Fruit fly (Drosophila melanogaster) whole organism, prepupa: ENCODE results near the gene put.

Source experiments
- CG10631 ChIP-seq: fragments of 200-800 bp; sonication (Bioruptor generic); optimal IDR thresholded peaks from 2 replicates; lab custom pipeline; 2016; ENCODE audit warnings: missing biosample characterization, missing genetic modification characterization
- CG10669 ChIP-seq: fragments of 200-800 bp; sonication (Bioruptor generic); optimal IDR thresholded peaks from 3 replicates; lab custom pipeline; 2018; ENCODE audit warnings: missing biosample characterization, mild to moderate bottlenecking, missing genetic modification characterization, moderate library complexity
- CG11294 ChIP-seq: fragments of 200-800 bp; sonication (Bioruptor generic); IDR thresholded peaks from 2 replicates; pipeline ENCODE4 v1.3.6; 2022; ENCODE audit warnings: missing biosample characterization, missing genetic modification characterization
- CG11762 ChIP-seq: fragments of 200-800 bp; sonication (Bioruptor generic); optimal IDR thresholded peaks from 3 replicates; lab custom pipeline; 2016; ENCODE audit warnings: missing biosample characterization, missing genetic modification characterization; ENCODE audit not compliant: insufficient read depth
- CG11902 ChIP-seq: fragments of 200-800 bp; sonication (Bioruptor generic); optimal IDR thresholded peaks from 3 replicates; lab custom pipeline; 2016; ENCODE audit warnings: missing biosample characterization, missing genetic modification characterization
- CG15336 ChIP-seq: fragments of 200-800 bp; sonication (Bioruptor generic); IDR thresholded peaks from 2 replicates; pipeline ENCODE4 v1.3.6; 2022; ENCODE audit warnings: missing biosample characterization, missing genetic modification characterization
- CG1621 ChIP-seq: fragments of 200-800 bp; sonication (Bioruptor generic); optimal IDR thresholded peaks from 3 replicates; lab custom pipeline; 2018; ENCODE audit warnings: missing biosample characterization, mild to moderate bottlenecking, missing genetic modification characterization
- CG16779 ChIP-seq: fragments of 200-800 bp; sonication (Bioruptor generic); optimal IDR thresholded peaks from 3 replicates; lab custom pipeline; 2017; ENCODE audit warnings: missing biosample characterization, mild to moderate bottlenecking, missing genetic modification characterization
- CG31627 ChIP-seq: fragments of 200-800 bp; sonication (Bioruptor generic); optimal IDR thresholded peaks from 3 replicates; lab custom pipeline; 2016; ENCODE audit warnings: missing biosample characterization, missing genetic modification characterization
- CG32006 ChIP-seq: fragments of 200-800 bp; sonication (Bioruptor generic); optimal IDR thresholded peaks from 3 replicates; lab custom pipeline; 2017; ENCODE audit warnings: missing biosample characterization, mild to moderate bottlenecking, missing genetic modification characterization
- CG34406 ChIP-seq: fragments of 200-800 bp; sonication (Bioruptor generic); optimal IDR thresholded peaks from 3 replicates; lab custom pipeline; 2016; ENCODE audit warnings: missing biosample characterization, missing genetic modification characterization
- CG4318 ChIP-seq: fragments of 200-800 bp; sonication (Bioruptor generic); optimal IDR thresholded peaks from 3 replicates; lab custom pipeline; 2017; ENCODE audit warnings: missing biosample characterization, mild to moderate bottlenecking, missing genetic modification characterization
- CG6163 ChIP-seq: fragments of 200-800 bp; sonication (Bioruptor generic); IDR thresholded peaks from 3 replicates; pipeline ENCODE4 v1.3.6; 2022; ENCODE audit warnings: missing biosample characterization, missing genetic modification characterization
- CG6276 ChIP-seq: fragments of 200-800 bp; sonication (Bioruptor generic); optimal IDR thresholded peaks from 2 replicates; lab custom pipeline; 2017; ENCODE audit warnings: missing biosample characterization, mild to moderate bottlenecking, missing genetic modification characterization
- CG6792 ChIP-seq: fragments of 200-800 bp; sonication (Bioruptor generic); optimal IDR thresholded peaks from 3 replicates; lab custom pipeline; 2016; ENCODE audit warnings: missing biosample characterization, missing genetic modification characterization
- CG6808 ChIP-seq: fragments of 200-800 bp; sonication (Bioruptor generic); optimal IDR thresholded peaks from 3 replicates; lab custom pipeline; 2017; ENCODE audit warnings: missing biosample characterization, missing genetic modification characterization, mild to moderate bottlenecking, moderate library complexity, missing genetic modification reagents
- CG6854 ChIP-seq: fragments of 200-800 bp; sonication (Bioruptor generic); optimal IDR thresholded peaks from 2 replicates; lab custom pipeline; 2017; ENCODE audit warnings: missing biosample characterization, mild to moderate bottlenecking, missing genetic modification characterization
- CG7368 ChIP-seq: fragments of 200-800 bp; sonication (Bioruptor generic); optimal IDR thresholded peaks from 3 replicates; lab custom pipeline; 2016; ENCODE audit warnings: missing biosample characterization, missing genetic modification characterization
- CG8119 ChIP-seq: fragments of 200-800 bp; sonication (Bioruptor generic); IDR thresholded peaks from 3 replicates; pipeline ENCODE4 v1.3.6; 2022; ENCODE audit warnings: missing biosample characterization, missing genetic modification characterization
- CG8632 ChIP-seq: fragments of 200-800 bp; sonication (Bioruptor generic); optimal IDR thresholded peaks from 3 replicates; lab custom pipeline; 2016; ENCODE audit warnings: missing biosample characterization, missing genetic modification characterization
- CG9139 ChIP-seq: fragments of 200-800 bp; sonication (Bioruptor generic); optimal IDR thresholded peaks from 3 replicates; lab custom pipeline; 2017; ENCODE audit warnings: missing biosample characterization, mild to moderate bottlenecking, missing genetic modification characterization
- Eip75B ChIP-seq: fragments of 200-800 bp; sonication (Bioruptor generic); optimal IDR thresholded peaks from 3 replicates; lab custom pipeline; 2016; ENCODE audit warnings: missing biosample characterization, missing genetic modification characterization
- Eip93F ChIP-seq: fragments of 200-800 bp; sonication (Bioruptor generic); optimal IDR thresholded peaks from 2 replicates; lab custom pipeline; 2016; ENCODE audit warnings: missing biosample characterization, mild to moderate bottlenecking, missing genetic modification characterization
- Ets21C ChIP-seq: fragments of 200-800 bp; sonication (Bioruptor generic); optimal IDR thresholded peaks from 3 replicates; lab custom pipeline; 2016; ENCODE audit warnings: missing biosample characterization, missing genetic modification characterization
- Ets96B ChIP-seq: fragments of 200-800 bp; optimal IDR thresholded peaks from 2 replicates; lab custom pipeline; 2019; ENCODE audit warnings: missing biosample characterization, mild to moderate bottlenecking, missing genetic modification characterization, moderate library complexity
- Gug ChIP-seq: fragments of 200-800 bp; sonication (Bioruptor generic); IDR thresholded peaks from 2 replicates; pipeline ENCODE4 v1.3.6; 2022; ENCODE audit warnings: missing biosample characterization, missing genetic modification characterization
- Hr38 ChIP-seq: sonication (Bioruptor generic); optimal IDR thresholded peaks from 2 replicates; lab custom pipeline; 2016; ENCODE audit warnings: missing biosample characterization, missing genetic modification characterization
- Hr39 ChIP-seq: fragments of 200-800 bp; sonication (Bioruptor generic); optimal IDR thresholded peaks from 2 replicates; lab custom pipeline; 2016; ENCODE audit warnings: missing biosample characterization, missing genetic modification characterization
- Lpt ChIP-seq: fragments of 200-800 bp; sonication (Bioruptor generic); optimal IDR thresholded peaks from 3 replicates; lab custom pipeline; 2016; ENCODE audit warnings: missing biosample characterization, missing genetic modification characterization
- OdsH ChIP-seq: fragments of 200-800 bp; sonication (Bioruptor generic); optimal IDR thresholded peaks from 3 replicates; lab custom pipeline; 2016; ENCODE audit warnings: missing biosample characterization, missing genetic modification characterization
- Sox102F ChIP-seq: fragments of 200-800 bp; sonication (Bioruptor generic); optimal IDR thresholded peaks from 2 replicates; lab custom pipeline; 2016; ENCODE audit warnings: missing biosample characterization, mild to moderate bottlenecking, missing genetic modification characterization
- Sox14 ChIP-seq: fragments of 200-800 bp; sonication (Bioruptor generic); optimal IDR thresholded peaks from 3 replicates; lab custom pipeline; 2016; ENCODE audit warnings: missing biosample characterization, missing genetic modification characterization
- Sox15 ChIP-seq: fragments of 200-800 bp; sonication (Bioruptor generic); optimal IDR thresholded peaks from 3 replicates; lab custom pipeline; 2016; ENCODE audit warnings: missing biosample characterization, missing genetic modification characterization
- cyc ChIP-seq: fragments of 200-800 bp; sonication (Bioruptor generic); optimal IDR thresholded peaks from 3 replicates; lab custom pipeline; 2016; ENCODE audit warnings: missing biosample characterization, missing genetic modification characterization
- dac ChIP-seq: fragments of 200-800 bp; sonication (Bioruptor generic); optimal IDR thresholded peaks from 2 replicates; lab custom pipeline; 2017; ENCODE audit warnings: missing biosample characterization, mild to moderate bottlenecking, missing genetic modification characterization
- eg ChIP-seq: fragments of 200-800 bp; sonication (Bioruptor generic); IDR thresholded peaks from 3 replicates; pipeline ENCODE4 v1.3.6; 2022; ENCODE audit warnings: missing biosample characterization, missing genetic modification characterization
- esn ChIP-seq: fragments of 200-800 bp; sonication (Bioruptor generic); optimal IDR thresholded peaks from 2 replicates; lab custom pipeline; 2016; ENCODE audit warnings: missing biosample characterization, mild to moderate bottlenecking, missing genetic modification characterization, moderate library complexity
- fd59A ChIP-seq: fragments of 200-800 bp; sonication (Bioruptor generic); optimal IDR thresholded peaks from 2 replicates; lab custom pipeline; 2017; ENCODE audit warnings: missing biosample characterization, mild to moderate bottlenecking, missing genetic modification characterization, missing genetic modification reagents
- fd85E ChIP-seq: fragments of 200-800 bp; sonication (Bioruptor generic); optimal IDR thresholded peaks from 3 replicates; lab custom pipeline; 2016; ENCODE audit warnings: missing biosample characterization, missing genetic modification characterization
- fkh ChIP-seq: fragments of 200-800 bp; sonication (Bioruptor generic); optimal IDR thresholded peaks from 3 replicates; lab custom pipeline; 2017; ENCODE audit warnings: missing biosample characterization, mild to moderate bottlenecking, missing genetic modification characterization, moderate library complexity
- lz ChIP-seq: fragments of 200-800 bp; sonication (Bioruptor generic); optimal IDR thresholded peaks from 3 replicates; lab custom pipeline; 2016; ENCODE audit warnings: missing biosample characterization, missing genetic modification characterization
- net ChIP-seq: fragments of 200-800 bp; sonication (Bioruptor generic); optimal IDR thresholded peaks from 3 replicates; lab custom pipeline; 2016; ENCODE audit warnings: missing biosample characterization, missing genetic modification characterization
- pdm3 ChIP-seq: fragments of 200-800 bp; sonication (Bioruptor generic); optimal IDR thresholded peaks from 3 replicates; lab custom pipeline; 2016; ENCODE audit warnings: missing biosample characterization, missing genetic modification characterization
- ss ChIP-seq, 2 experiments: fragments of 200-800 bp; sonication (Bioruptor generic); optimal IDR thresholded peaks; 2 replicates in 1 of 2; 3 replicates in 1 of 2; lab custom pipeline; 2017 to 2018; ENCODE audit warnings: mild to moderate bottlenecking in 2 of 2, missing biosample characterization in 2 of 2, missing genetic modification characterization in 2 of 2, moderate library complexity in 1 of 2
- svp ChIP-seq: fragments of 200-800 bp; sonication (Bioruptor generic); peaks from one replicate; lab custom pipeline; 2016; ENCODE audit warnings: missing biosample characterization, missing genetic modification characterization
- topi ChIP-seq: fragments of 200-800 bp; sonication (Bioruptor generic); optimal IDR thresholded peaks from 3 replicates; lab custom pipeline; 2016; ENCODE audit warnings: missing biosample characterization, missing genetic modification characterization
- vri ChIP-seq: fragments of 200-800 bp; sonication (Bioruptor generic); optimal IDR thresholded peaks from 3 replicates; lab custom pipeline; 2016; ENCODE audit warnings: missing biosample characterization, mild to moderate bottlenecking, missing genetic modification characterization

put gene

dm6 chr3R:14622571-14622970 is 2.9 kb downstream of the put start (continued):
- TF ChIP-seq vri (GFP tag; lab: Kevin White, UChicago) (no peak), CG11762 (no peak), Sox102F (GFP tag; lab: Kevin White, UChicago) (no peak), ss (GFP tag; optimal IDR thresholded peaks at IDR 0.05; lab: Kevin White, UChicago) (peak in 1 of 2 experiments; percentile 41), fd59A (GFP tag; lab: Kevin White, UChicago) (peak; percentile 1), CG11294 (GFP tag; lab: Robert Waterston, UW) (no peak), fd85E (GFP tag; lab: Kevin White, UChicago) (no peak), Ets21C (GFP tag; lab: Kevin White, UChicago) (no peak), Sox14 (GFP tag; lab: Kevin White, UChicago) (no peak), Hr38 (GFP tag; lab: Kevin White, UChicago) (no peak), fkh (GFP tag; lab: Kevin White, UChicago) (no peak), CG10631 (GFP tag; lab: Kevin White, UChicago) (peak; percentile 16), CG10669 (GFP tag; lab: Kevin White, UChicago) (peak; percentile 25), Ets96B (tag; lab: Kevin White, UChicago) (peak; percentile 41), eg (GFP tag; lab: Robert Waterston, UW) (peak; percentile 5; the same call in 1 of the 3 replicates), CG6276 (GFP tag; lab: Kevin White, UChicago) (no peak), CG6854 (no peak), CG8632 (peak; percentile 10), svp (peak; percentile 53)

dm6 chr3R:14608892-14609692 is 16.4 kb downstream of the put start, which contains the start of gene CG14853:
TSS of gene CG14853 (plus strand) at chr3R:14609642.
- TF ChIP-seq Lpt (GFP tag; lab: Kevin White, UChicago) (no peak), net (GFP tag; lab: Kevin White, UChicago) (peak; percentile 65), CG16779 (peak; percentile 3), CG6276 (GFP tag; lab: Kevin White, UChicago) (peak; percentile 31), CG6854 (no peak), CG9139 (GFP tag; lab: Kevin White, UChicago) (peak; percentile 48), CG4318 (GFP tag; lab: Kevin White, UChicago) (peak; percentile 37), CG11902 (no peak), Hr38 (GFP tag; lab: Kevin White, UChicago) (no peak), CG1621 (no peak), CG8119 (peak; percentile 79), OdsH (GFP tag; lab: Kevin White, UChicago) (peak; percentile 73), CG15336 (peak; percentile 74), Hr39 (GFP tag; lab: Kevin White, UChicago) (peak; percentile 18), Eip75B (peak; percentile 9), Gug (no peak), CG32006 (GFP tag; lab: Kevin White, UChicago) (peak; percentile 78), Ets96B (tag; lab: Kevin White, UChicago) (peak; percentile 67), CG6792 (GFP tag; lab: Kevin White, UChicago) (peak; percentile 17), Ets21C (GFP tag; lab: Kevin White, UChicago) (no peak), dac (GFP tag; lab: Kevin White, UChicago) (no peak), CG31627 (peak; percentile 16), Eip93F (GFP tag; lab: Kevin White, UChicago) (no peak), fkh (GFP tag; lab: Kevin White, UChicago) (peak; percentile 63), Sox15 (GFP tag; lab: Kevin White, UChicago) (peak; percentile 46), topi (no peak), eg (GFP tag; lab: Robert Waterston, UW) (peak; percentile 51; the same call in 1 of the 3 replicates), CG6163 (GFP tag; lab: Robert Waterston, UW) (peak; percentile 36; the same call in 2 of the 3 replicates), pdm3 (GFP tag; lab: Kevin White, UChicago) (peak; percentile 33), lz (GFP tag; lab: Kevin White, UChicago) (no peak), ss (GFP tag; optimal IDR thresholded peaks at IDR 0.05; lab: Kevin White, UChicago) (peak in 1 of 2 experiments; percentile 60), cyc (GFP tag; lab: Kevin White, UChicago) (no peak), esn (peak; percentile 51), CG11762 (no peak), CG6808 (GFP tag; lab: Kevin White, UChicago) (peak; percentile 9), CG7368 (GFP tag; lab: Kevin White, UChicago) (no peak), CG34406 (GFP tag; lab: Kevin White, UChicago) (peak; percentile 68)
